In genomic region chr3L:2504796-2505195, dm6 we compare ENCODE assay signal across 3 fruit fly cellular contexts.
TF ChIP-seq lines count a peak whose summit lies in the region.

No protein-coding gene starts in this region.

- TF ChIP-seq CTCF in whole organism, embryonic (GFP tag; optimal IDR thresholded peaks at IDR 0.05; lab: Kevin White, UChicago) = no peak

TF ChIP-seq in whole organism, embryonic, 481 proteins besides CTCF, POLR2A, EP300 and RAD21:
- TF ChIP-seq CG2199 (GFP tag; IDR thresholded peaks at IDR 0.05; lab: Robert Waterston, UW) (peak; percentile 20; the same call in 1 of the 3 replicates), zf30C (GFP tag; optimal IDR thresholded peaks at IDR 0.05; lab: Kevin White, UChicago) (no peak), CG9609 (GFP tag; optimal IDR thresholded peaks at IDR 0.05; lab: Kevin White, UChicago) (no peak), ranshi (GFP tag; IDR thresholded peaks at IDR 0.05; lab: Robert Waterston, UW) (no peak), D19A (tag; optimal IDR thresholded peaks at IDR 0.05; lab: Kevin White, UChicago) (peak; percentile 72), twi (tag; optimal IDR thresholded peaks at IDR 0.05; lab: Kevin White, UChicago) (peak; percentile 47), CG9797 (GFP tag; optimal IDR thresholded peaks at IDR 0.05; lab: Kevin White, UChicago) (no peak)
TF ChIP-seq in whole organism, embryonic: peak in this region for 3.

TF ChIP-seq in whole organism, prepupa, 60 proteins besides CTCF, POLR2A, EP300 and RAD21:
- TF ChIP-seq svp (GFP tag; lab: Kevin White, UChicago) = peak; percentile 76
- no peak for TF ChIP-seq cyc (GFP tag; optimal IDR thresholded peaks at IDR 0.05; lab: Kevin White, UChicago)

TF ChIP-seq in whole organism, wandering third instar larva, 38 proteins besides CTCF, POLR2A, EP300 and RAD21:
- TF ChIP-seq Rel (GFP tag; optimal IDR thresholded peaks at IDR 0.05; lab: Kevin White, UChicago) (no peak), Rel (tag; optimal IDR thresholded peaks at IDR 0.05; lab: Kevin White, UChicago) (peak; percentile 78), OdsH (GFP tag; optimal IDR thresholded peaks at IDR 0.05; lab: Kevin White, UChicago) (no peak)
